Worm (Caenorhabditis elegans) whole organism, midembryonic: Measurements from ENCODE around the gene F38E1.3.
A peak's percentile ranks its signal among the peaks of the same experiment; 100 is the strongest.

Experiments
- T22C8.4 ChIP-seq: fragments of 200-800 bp; sonication (Bioruptor generic); IDR thresholded peaks from 2 replicates; pipeline ENCODE4 v1.3.6; 2022; ENCODE audit warnings: missing genetic modification characterization, missing compliant biosample characterization
- cog-1 ChIP-seq: sonication (generic microtip); optimal IDR thresholded peaks from 2 replicates; lab custom pipeline; 2016; ENCODE audit warnings: missing genetic modification characterization, missing compliant biosample characterization
- flt-1 ChIP-seq: fragments of 200-800 bp; sonication (Bioruptor generic); IDR thresholded peaks from 2 replicates; pipeline ENCODE4 v1.3.6; 2022; ENCODE audit warnings: missing genetic modification characterization, missing compliant biosample characterization
- klf-2 ChIP-seq: fragments of 200-800 bp; sonication (Bioruptor generic); conservative IDR thresholded peaks from 2 replicates; pipeline ENCODE4 v1.3.6; 2022; ENCODE audit warnings: missing genetic modification reagents, missing genetic modification characterization, missing compliant biosample characterization
- med-1 ChIP-seq: sonication (generic microtip); optimal IDR thresholded peaks from 2 replicates; lab custom pipeline; 2017; ENCODE audit warnings: missing genetic modification characterization, mild to moderate bottlenecking, missing compliant biosample characterization, antibody characterized with exemption, missing genetic modification reagents; ENCODE audit not compliant: insufficient read depth
- ref-1 ChIP-seq: fragments of 200-800 bp; sonication (Bioruptor generic); conservative IDR thresholded peaks from 2 replicates; pipeline ENCODE4 v1.3.6; 2022; ENCODE audit warnings: missing genetic modification reagents, missing genetic modification characterization, missing compliant biosample characterization
- tab-1 ChIP-seq: fragments of 200-800 bp; sonication (Bioruptor generic); IDR thresholded peaks from 2 replicates; pipeline ENCODE4 v1.3.6; 2022; ENCODE audit warnings: missing genetic modification characterization, missing compliant biosample characterization
- ztf-23 ChIP-seq: fragments of 200-800 bp; sonication (Bioruptor generic); IDR thresholded peaks from 2 replicates; pipeline ENCODE4 v1.3.6; 2022; ENCODE audit warnings: missing genetic modification reagents, missing genetic modification characterization, missing compliant biosample characterization
- ztf-29 ChIP-seq: fragments of 200-800 bp; sonication (Bioruptor generic); IDR thresholded peaks from 2 replicates; pipeline ENCODE4 v1.3.6; 2022; ENCODE audit warnings: missing genetic modification reagents, missing genetic modification characterization, missing compliant biosample characterization

Gene F38E1.3

ce11 chrV:8351371-8351770 lies 24.6 kb upstream of the F38E1.3 start, which contains the start of gene srsx-22:
Gene srsx-22, plus strand, starts transcription at chrV:8351671.
- no peak for TF ChIP-seq cog-1
- no peak for TF ChIP-seq klf-2 (GFP tag; lab: Robert Waterston, UW)
- no peak for TF ChIP-seq ref-1
- TF ChIP-seq tab-1 (GFP tag; lab: Robert Waterston, UW): no peak

- TF ChIP-seq ztf-23 (GFP tag; lab: Robert Waterston, UW) (no peak), cog-1 (no peak), T22C8.4 (GFP tag; lab: Robert Waterston, UW) (no peak), med-1 (GFP tag; lab: Kevin White, UChicago) (no peak), flt-1 (GFP tag; lab: Robert Waterston, UW) (no peak), ref-1 (no peak), tab-1 (GFP tag; lab: Robert Waterston, UW) (no peak), ztf-29 (GFP tag; lab: Robert Waterston, UW) (no peak), klf-2 (GFP tag; lab: Robert Waterston, UW) (no peak)
These were observed 20.3 kb upstream of the F38E1.3 start, which contains the start of gene mom-2 for ce11 chrV:8355435-8356212. Gene mom-2, plus strand, starts transcription at chrV:8355988.

DNA sequence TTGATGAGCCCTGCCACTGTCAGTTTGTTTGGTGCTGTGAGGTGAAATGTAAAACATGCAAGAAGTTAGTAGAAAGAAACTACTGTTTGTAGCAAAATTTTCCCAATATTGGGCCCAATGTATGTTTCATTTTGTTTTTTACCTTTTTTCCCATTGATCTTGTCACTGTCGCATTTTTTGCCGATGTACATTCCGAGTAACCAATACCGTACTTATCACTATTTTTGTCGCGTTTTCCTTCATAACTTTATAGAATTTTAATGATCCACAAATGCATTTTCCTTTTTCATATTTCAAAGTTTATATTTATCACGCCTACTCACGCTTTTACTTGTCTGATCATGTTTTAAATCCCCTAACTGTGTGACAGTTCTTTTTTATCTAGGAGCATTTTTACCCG lies 18.2 kb upstream of the F38E1.3 start:
- TF ChIP-seq T22C8.4 (GFP tag; lab: Robert Waterston, UW): no peak

- no peak for TF ChIP-seq ztf-23 (GFP tag; lab: Robert Waterston, UW)
- TF ChIP-seq cog-1: no peak
- no peak for TF ChIP-seq tab-1 (GFP tag; lab: Robert Waterston, UW)
- no peak for TF ChIP-seq T22C8.4 (GFP tag; lab: Robert Waterston, UW)
- TF ChIP-seq med-1 (GFP tag; lab: Kevin White, UChicago): no peak
- TF ChIP-seq ztf-29 (GFP tag; lab: Robert Waterston, UW): no peak
- TF ChIP-seq klf-2 (GFP tag; lab: Robert Waterston, UW): no peak
- no peak for TF ChIP-seq flt-1 (GFP tag; lab: Robert Waterston, UW)
- no peak for TF ChIP-seq ref-1
These were observed 17.2 kb upstream of the F38E1.3 start for ce11 chrV:8358702-8359101.

DNA sequence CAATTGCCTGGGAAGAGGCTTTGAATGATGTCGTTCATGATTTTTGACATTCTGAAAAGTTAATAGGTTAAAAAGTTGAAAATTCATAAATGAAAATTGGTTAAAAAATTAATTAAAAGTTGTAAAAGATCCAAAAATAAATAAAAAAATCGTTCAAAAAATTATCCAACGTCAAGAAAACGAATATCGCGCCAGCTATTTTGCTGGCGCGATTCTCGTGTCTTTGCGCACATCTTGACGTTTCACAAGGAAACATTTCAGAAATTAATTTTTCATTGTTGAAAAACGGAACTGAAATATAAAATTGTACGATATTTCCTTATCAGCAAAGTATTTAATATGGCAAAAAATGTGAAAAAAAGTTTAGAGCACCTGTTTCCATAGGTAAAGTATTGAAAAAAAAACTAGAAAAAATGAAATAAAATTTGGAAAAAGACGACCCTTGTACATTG lies 16.8 kb upstream of the F38E1.3 start, which contains the start of gene mpdu-1:
TSS of gene mpdu-1 (minus strand) at position 51 of the 452 bp plus-strand sequence.
- TF ChIP-seq flt-1 (GFP tag; lab: Robert Waterston, UW) (0 out of 2 replicates have a peak, but pooled peaks have one; percentile 39), cog-1 (no peak)

- no peak for TF ChIP-seq med-1 (GFP tag; lab: Kevin White, UChicago)
- no peak for TF ChIP-seq tab-1 (GFP tag; lab: Robert Waterston, UW)
- TF ChIP-seq ref-1: no peak
- TF ChIP-seq T22C8.4 (GFP tag; lab: Robert Waterston, UW): no peak
- TF ChIP-seq klf-2 (GFP tag; lab: Robert Waterston, UW): no peak
- TF ChIP-seq ztf-23 (GFP tag; lab: Robert Waterston, UW): no peak
- TF ChIP-seq ztf-29 (GFP tag; lab: Robert Waterston, UW): no peak
- no peak for TF ChIP-seq cog-1
- TF ChIP-seq flt-1 (GFP tag; lab: Robert Waterston, UW): no peak
These were observed 16.2 kb upstream of the F38E1.3 start, which contains the start of gene F38E1.6 for ce11 chrV:8359792-8360191. Gene F38E1.6, plus strand, starts transcription at chrV:8360092.

DNA sequence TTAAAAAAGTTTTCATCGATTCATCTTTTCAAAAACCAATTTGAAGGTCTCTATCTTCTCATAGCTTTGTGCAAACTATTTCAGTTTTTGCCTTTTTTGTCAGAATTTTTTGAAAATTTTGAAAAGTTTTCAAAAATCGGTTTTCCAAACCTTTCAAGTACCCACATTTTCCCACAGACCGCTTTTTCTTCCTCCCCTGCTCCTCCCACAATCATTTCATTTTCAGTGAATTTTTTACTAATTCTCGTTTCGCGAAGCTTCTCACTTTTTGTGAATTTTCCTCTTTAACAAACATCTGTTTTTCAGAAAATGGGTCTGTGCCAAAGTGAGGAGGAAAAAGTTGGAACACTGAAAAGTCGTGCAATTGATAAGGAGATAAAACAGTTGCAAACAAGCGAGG lies 5.2 kb upstream of the F38E1.3 start, which contains the start of gene gpa-2:
TSS of gene gpa-2 (plus strand) at position 301 of the 400 bp plus-strand sequence.
- TF ChIP-seq med-1 (GFP tag; lab: Kevin White, UChicago): no peak
- TF ChIP-seq flt-1 (GFP tag; lab: Robert Waterston, UW): no peak
- TF ChIP-seq ref-1: no peak
- no peak for TF ChIP-seq ztf-23 (GFP tag; lab: Robert Waterston, UW)
- TF ChIP-seq cog-1: no peak
- TF ChIP-seq ztf-29 (GFP tag; lab: Robert Waterston, UW): no peak
- no peak for TF ChIP-seq klf-2 (GFP tag; lab: Robert Waterston, UW)
- no peak for TF ChIP-seq T22C8.4 (GFP tag; lab: Robert Waterston, UW)
- TF ChIP-seq tab-1 (GFP tag; lab: Robert Waterston, UW): no peak

- TF ChIP-seq med-1 (GFP tag; lab: Kevin White, UChicago) (no peak), T22C8.4 (GFP tag; lab: Robert Waterston, UW) (no peak), klf-2 (GFP tag; lab: Robert Waterston, UW) (no peak), ztf-23 (GFP tag; lab: Robert Waterston, UW) (no peak), ztf-29 (GFP tag; lab: Robert Waterston, UW) (no peak), flt-1 (GFP tag; lab: Robert Waterston, UW) (no peak), ref-1 (no peak), cog-1 (no peak), tab-1 (GFP tag; lab: Robert Waterston, UW) (no peak)
These were observed 530 bp upstream of the F38E1.3 start, which contains the start of gene F38E1.10 for ce11 chrV:8375419-8375818. Gene F38E1.10, minus strand, starts transcription at chrV:8375519.

- TF ChIP-seq cog-1 (no peak), med-1 (GFP tag; lab: Kevin White, UChicago) (no peak), ztf-29 (GFP tag; lab: Robert Waterston, UW) (no peak), tab-1 (GFP tag; lab: Robert Waterston, UW) (no peak), ref-1 (no peak), ztf-23 (GFP tag; lab: Robert Waterston, UW) (no peak), flt-1 (GFP tag; lab: Robert Waterston, UW) (no peak), T22C8.4 (GFP tag; lab: Robert Waterston, UW) (no peak), klf-2 (GFP tag; lab: Robert Waterston, UW) (no peak)
These were observed 3.3 kb downstream of the F38E1.3 start, which contains the start of gene F52E1.5 for ce11 chrV:8379206-8379605. Gene F52E1.5, plus strand, starts transcription at chrV:8379506.
